Fruit fly (Drosophila melanogaster) Kc167 (cell line): ENCODE measurements around the gene CG15865.

Experiments used
- Myc ChIP-seq: fragments of >200 bp; optimal IDR thresholded peaks from 2 replicates; lab custom pipeline; 2017; ENCODE audit warnings: missing external identifiers
- Sin3A ChIP-seq: fragments of >200 bp; optimal IDR thresholded peaks from 2 replicates; lab custom pipeline; 2018; ENCODE audit warnings: missing external identifiers
- h ChIP-seq: fragments of >200 bp; optimal IDR thresholded peaks from 3 replicates; lab custom pipeline; 2018; ENCODE audit warnings: missing external identifiers
- insv ChIP-seq: fragments of >200 bp; optimal IDR thresholded peaks from 3 replicates; lab custom pipeline; 2018; ENCODE audit warnings: missing external identifiers
- psq ChIP-seq: fragments of >200 bp; optimal IDR thresholded peaks from 2 replicates; lab custom pipeline; 2017; ENCODE audit warnings: missing external identifiers
- ttk ChIP-seq: sonication (Bioruptor generic); optimal IDR thresholded peaks from 2 replicates; lab custom pipeline; 2017; ENCODE audit warnings: missing external identifiers

Gene CG15865

dm6 chrX:16633181-16633957, 30.9 kb downstream of the CG15865 start:
- TF ChIP-seq Myc (lab: Kevin White, UChicago) (no peak), h (lab: Kevin White, UChicago) (no peak), psq (lab: Kevin White, UChicago) (no peak), Sin3A (lab: Kevin White, UChicago) (no peak), insv (lab: Kevin White, UChicago) (no peak), ttk (no peak)

- TF ChIP-seq Myc (lab: Kevin White, UChicago) (no peak), Sin3A (lab: Kevin White, UChicago) (no peak), h (lab: Kevin White, UChicago) (no peak), ttk (no peak), psq (lab: Kevin White, UChicago) (no peak), insv (lab: Kevin White, UChicago) (no peak)
Measured at dm6 chrX:16632135-16632534, 32.1 kb downstream of the CG15865 start, which contains the start of gene CG9777. CG9777 (minus strand) TSS chrX:16632235.

- no peak for TF ChIP-seq Myc (lab: Kevin White, UChicago)
- TF ChIP-seq insv (lab: Kevin White, UChicago), result no peak
- no peak for TF ChIP-seq Sin3A (lab: Kevin White, UChicago)
- no peak for TF ChIP-seq ttk
- TF ChIP-seq h (lab: Kevin White, UChicago), result no peak
- TF ChIP-seq psq (lab: Kevin White, UChicago), result no peak
Measured at dm6 chrX:16624519-16624918, 39.7 kb downstream of the CG15865 start.

- TF ChIP-seq ttk (no peak), h (lab: Kevin White, UChicago) (no peak)
Measured at dm6 chrX:16623524-16623923, 40.7 kb downstream of the CG15865 start.

- no peak for TF ChIP-seq h (lab: Kevin White, UChicago)
- TF ChIP-seq ttk, result no peak
- TF ChIP-seq Sin3A (lab: Kevin White, UChicago), result no peak
- no peak for TF ChIP-seq insv (lab: Kevin White, UChicago)
- no peak for TF ChIP-seq Myc (lab: Kevin White, UChicago)
- no peak for TF ChIP-seq psq (lab: Kevin White, UChicago)
Measured at dm6 chrX:16621462-16621861, 42.8 kb downstream of the CG15865 start, which contains the start of gene CG9782. CG9782 (minus strand) TSS chrX:16621589.

DNA sequence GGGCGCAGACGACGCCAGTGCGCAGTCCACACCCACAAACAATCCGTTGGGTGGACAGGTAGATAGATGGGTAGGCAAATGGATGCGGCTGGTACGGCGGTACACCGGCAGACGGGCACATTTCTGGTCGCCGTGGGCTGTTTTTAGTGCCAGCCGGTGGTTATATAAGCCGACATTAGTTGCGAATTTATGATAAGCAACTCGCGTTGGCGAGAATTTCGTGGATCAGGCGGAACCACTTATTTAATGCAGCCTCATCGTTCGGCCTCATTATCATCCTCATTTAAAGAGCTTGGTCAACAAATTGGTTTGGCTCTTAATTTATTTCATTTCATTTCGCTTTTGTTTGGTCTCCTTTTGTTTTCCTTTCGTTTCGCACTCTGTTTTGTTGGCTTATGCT, 45.5 kb downstream of the CG15865 start:
- TF ChIP-seq ttk (no peak), Myc (lab: Kevin White, UChicago) (no peak), Sin3A (lab: Kevin White, UChicago) (no peak), psq (lab: Kevin White, UChicago) (no peak), insv (lab: Kevin White, UChicago) (no peak), h (lab: Kevin White, UChicago) (no peak)

dm6 chrX:16616773-16617738, 47.2 kb downstream of the CG15865 start:
- TF ChIP-seq Myc (lab: Kevin White, UChicago) (no peak), psq (lab: Kevin White, UChicago) (no peak), h (lab: Kevin White, UChicago) (no peak), Sin3A (lab: Kevin White, UChicago) (no peak), ttk (no peak), insv (lab: Kevin White, UChicago) (no peak)
